Worm (Caenorhabditis elegans): ENCODE results near the gene txt-19.

DNA sequence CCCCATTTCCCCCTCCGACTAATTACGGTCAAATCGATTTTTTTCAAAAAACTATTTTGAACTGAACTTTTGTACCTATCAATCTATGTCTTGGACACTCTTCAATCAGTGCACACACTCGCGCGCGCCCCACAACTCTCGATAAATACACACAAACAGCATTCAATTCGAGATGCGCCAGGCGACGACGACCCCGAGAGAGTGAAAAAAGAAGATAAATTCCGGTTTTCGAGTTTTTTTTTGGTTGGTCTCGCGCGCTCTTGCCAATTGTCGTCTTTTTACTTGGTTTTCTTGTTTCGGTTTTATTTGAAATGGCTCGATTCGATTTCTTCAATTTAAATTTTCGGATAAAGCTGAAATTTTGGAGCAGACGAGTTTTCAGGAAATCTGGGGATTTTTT is 5.4 kb upstream of the txt-19 start:
- TF ChIP-seq nhr-28 (tag; optimal IDR thresholded peaks at IDR 0.05) (no peak), cnd-1 (tag; optimal IDR thresholded peaks at IDR 0.05) (no peak), elt-1 (tag; optimal IDR thresholded peaks at IDR 0.05; ENCODE audit: borderline replicate concordance, insufficient read depth) (no peak), lsy-2 (tag; optimal IDR thresholded peaks at IDR 0.05) (no peak), elt-3 (tag; optimal IDR thresholded peaks at IDR 0.05) (no peak)
